Comparison of ENCODE assay signal across 6 fruit fly cellular contexts in genomic region chr3L:17999406-18000101, dm6.
TF ChIP-seq lines count a peak whose summit lies in the region.

No protein-coding gene starts in this region.

- TF ChIP-seq CTCF in whole organism, embryonic (GFP tag; optimal IDR thresholded peaks at IDR 0.05; lab: Kevin White, UChicago), result peak; percentile 51

TF ChIP-seq in whole organism, 6 proteins besides CTCF, POLR2A, EP300 and RAD21:
- TF ChIP-seq Dll (optimal IDR thresholded peaks at IDR 0.05; lab: Kevin White, UChicago), result peak; percentile 82
- TF ChIP-seq pan (optimal IDR thresholded peaks at IDR 0.05; lab: Kevin White, UChicago), result no peak
- TF ChIP-seq psq (optimal IDR thresholded peaks at IDR 0.05; lab: Kevin White, UChicago), result no peak
- no peak for TF ChIP-seq CG8478 (optimal IDR thresholded peaks at IDR 0.05; lab: Kevin White, UChicago)
- TF ChIP-seq EcR (GFP tag; optimal IDR thresholded peaks at IDR 0.05; lab: Kevin White, UChicago), result peak; percentile 9 to 52
- TF ChIP-seq usp (GFP tag; optimal IDR thresholded peaks at IDR 0.05; lab: Kevin White, UChicago), result no peak

TF ChIP-seq in whole organism, adult, 20 proteins besides CTCF, POLR2A, EP300 and RAD21 (continues in another document):
- TF ChIP-seq kay (GFP tag; lab: Kevin White, UChicago; ENCODE audit: borderline replicate concordance) (no peak), Crg-1 (GFP tag; optimal IDR thresholded peaks at IDR 0.05; lab: Kevin White, UChicago) (peak; percentile 65), bab1 (GFP tag; optimal IDR thresholded peaks at IDR 0.05; lab: Kevin White, UChicago) (peak; percentile 87), CG1620 (GFP tag; optimal IDR thresholded peaks at IDR 0.05; lab: Kevin White, UChicago) (peak; percentile 31), CG33017 (tag; optimal IDR thresholded peaks at IDR 0.05; lab: Kevin White, UChicago) (peak; percentile 79), pad (GFP tag; optimal IDR thresholded peaks at IDR 0.05; lab: Kevin White, UChicago) (peak; percentile 68), CG7101 (tag; optimal IDR thresholded peaks at IDR 0.05; lab: Kevin White, UChicago) (peak; percentile 86), CG14711 (tag; optimal IDR thresholded peaks at IDR 0.05; lab: Kevin White, UChicago) (peak; percentile 76), CG12768 (GFP tag; optimal IDR thresholded peaks at IDR 0.05; lab: Kevin White, UChicago) (peak; percentile 81), Mnt (GFP tag; optimal IDR thresholded peaks at IDR 0.05; lab: Kevin White, UChicago) (peak; percentile 88), ovo (GFP tag; optimal IDR thresholded peaks at IDR 0.05; lab: Kevin White, UChicago) (peak; percentile 16), tj (GFP tag; optimal IDR thresholded peaks at IDR 0.05; lab: Kevin White, UChicago) (peak; percentile 87), Clk (GFP tag; optimal IDR thresholded peaks at IDR 0.05; lab: Kevin White, UChicago) (peak; percentile 58), cnc (optimal IDR thresholded peaks at IDR 0.05; lab: Kevin White, UChicago) (no peak), CG11617 (GFP tag; optimal IDR thresholded peaks at IDR 0.05; lab: Kevin White, UChicago) (peak; percentile 95), CG7045 (GFP tag; optimal IDR thresholded peaks at IDR 0.05; lab: Kevin White, UChicago) (peak; percentile 82), cic (GFP tag; optimal IDR thresholded peaks at IDR 0.05; lab: Kevin White, UChicago) (peak; percentile 66)

TF ChIP-seq in whole organism, embryonic, 481 proteins besides CTCF, POLR2A, EP300 and RAD21 (continues in another document):
- peak; percentile 97 for TF ChIP-seq CG12391 (tag; optimal IDR thresholded peaks at IDR 0.05; lab: Kevin White, UChicago)
- TF ChIP-seq CG16779 (GFP tag; IDR thresholded peaks at IDR 0.05; lab: Robert Waterston, UW), result no peak
- peak; percentile 87 for TF ChIP-seq CG17328 (GFP tag; IDR thresholded peaks at IDR 0.05; lab: Robert Waterston, UW)
- peak; percentile 80 for TF ChIP-seq CG31365 (tag; optimal IDR thresholded peaks at IDR 0.05; lab: Kevin White, UChicago)
- TF ChIP-seq CG15073 (GFP tag; optimal IDR thresholded peaks at IDR 0.05; lab: Kevin White, UChicago), result peak; percentile 42
- TF ChIP-seq GATAe (GFP tag; conservative IDR thresholded peaks at IDR 0.05; lab: Robert Waterston, UW), result peak; percentile 48
- TF ChIP-seq CG32772 (GFP tag; IDR thresholded peaks at IDR 0.05; lab: Robert Waterston, UW), result peak; percentile 72
- TF ChIP-seq bigmax (GFP tag; optimal IDR thresholded peaks at IDR 0.05; lab: Kevin White, UChicago), result no peak
- TF ChIP-seq Abd-B (GFP tag; optimal IDR thresholded peaks at IDR 0.05; lab: Kevin White, UChicago), result peak; percentile 88
- peak; percentile 86 for TF ChIP-seq ERR (GFP tag; optimal IDR thresholded peaks at IDR 0.05; lab: Kevin White, UChicago)
- TF ChIP-seq gt (GFP tag; IDR thresholded peaks at IDR 0.05; lab: Robert Waterston, UW), result peak; percentile 74
- TF ChIP-seq crc (GFP tag; optimal IDR thresholded peaks at IDR 0.05; lab: Kevin White, UChicago), result peak; percentile 94
- peak; percentile 96 for TF ChIP-seq phol (tag; optimal IDR thresholded peaks at IDR 0.05; lab: Kevin White, UChicago)
- no peak; the same call in 2 of the 3 replicates for TF ChIP-seq gce (GFP tag; IDR thresholded peaks at IDR 0.05; lab: Robert Waterston, UW)
- peak; percentile 82 for TF ChIP-seq E2f1 (GFP tag; IDR thresholded peaks at IDR 0.05; lab: Robert Waterston, UW)
- peak; percentile 90 for TF ChIP-seq Fer3 (tag; optimal IDR thresholded peaks at IDR 0.05; lab: Kevin White, UChicago)
- TF ChIP-seq NC2β (GFP tag; optimal IDR thresholded peaks at IDR 0.05; lab: Kevin White, UChicago), result peak; percentile 89

TF ChIP-seq in whole organism, prepupa, 60 proteins besides CTCF, POLR2A, EP300 and RAD21 (continues in another document):
- TF ChIP-seq Eip78C (GFP tag; lab: Kevin White, UChicago), result peak; percentile 99
- peak; percentile 97 for TF ChIP-seq Hr4 (GFP tag; optimal IDR thresholded peaks at IDR 0.05; lab: Kevin White, UChicago)
- TF ChIP-seq Gug (GFP tag; IDR thresholded peaks at IDR 0.05; lab: Robert Waterston, UW), result peak; percentile 67
- peak; percentile 93 for TF ChIP-seq CG10669 (GFP tag; optimal IDR thresholded peaks at IDR 0.05; lab: Kevin White, UChicago)
- peak; percentile 80 to 95 for TF ChIP-seq salr (GFP tag; optimal IDR thresholded peaks at IDR 0.05; lab: Kevin White, UChicago)
- peak; percentile 93 for TF ChIP-seq cyc (GFP tag; optimal IDR thresholded peaks at IDR 0.05; lab: Kevin White, UChicago)
- TF ChIP-seq Met (GFP tag; optimal IDR thresholded peaks at IDR 0.05; lab: Kevin White, UChicago), result peak; percentile 98
- TF ChIP-seq CG15336 (GFP tag; IDR thresholded peaks at IDR 0.05; lab: Robert Waterston, UW), result peak; percentile 96
- peak; percentile 98 for TF ChIP-seq vri (GFP tag; optimal IDR thresholded peaks at IDR 0.05; lab: Kevin White, UChicago)
- TF ChIP-seq CG11294 (GFP tag; IDR thresholded peaks at IDR 0.05; lab: Robert Waterston, UW), result peak; percentile 68; the same call in 1 of the 2 replicates
- TF ChIP-seq topi (GFP tag; optimal IDR thresholded peaks at IDR 0.05; lab: Kevin White, UChicago), result peak; percentile 97
- TF ChIP-seq achi (GFP tag; optimal IDR thresholded peaks at IDR 0.05; lab: Kevin White, UChicago), result peak; percentile 94
- peak; percentile 91 for TF ChIP-seq fd59A (GFP tag; optimal IDR thresholded peaks at IDR 0.05; lab: Kevin White, UChicago)
- peak; percentile 95 for TF ChIP-seq CG3919 (GFP tag; optimal IDR thresholded peaks at IDR 0.05; lab: Kevin White, UChicago)
- peak; percentile 95 to 97 for TF ChIP-seq ss (GFP tag; optimal IDR thresholded peaks at IDR 0.05; lab: Kevin White, UChicago)
- peak; percentile 93 for TF ChIP-seq CG3032 (tag; optimal IDR thresholded peaks at IDR 0.05; lab: Kevin White, UChicago)
- peak; percentile 90 for TF ChIP-seq Lpt (GFP tag; optimal IDR thresholded peaks at IDR 0.05; lab: Kevin White, UChicago)
- TF ChIP-seq CG4318 (GFP tag; optimal IDR thresholded peaks at IDR 0.05; lab: Kevin White, UChicago), result peak; percentile 92

TF ChIP-seq in whole organism, pupa, 21 proteins besides CTCF, POLR2A, EP300 and RAD21 (continues in another document):
- TF ChIP-seq CG14655 (GFP tag; optimal IDR thresholded peaks at IDR 0.05; lab: Kevin White, UChicago), result peak; percentile 93
- TF ChIP-seq Ets98B (GFP tag; IDR thresholded peaks at IDR 0.05; lab: Robert Waterston, UW), result peak; percentile 84
- peak; percentile 96 for TF ChIP-seq Snoo (tag; optimal IDR thresholded peaks at IDR 0.05; lab: Kevin White, UChicago)
- TF ChIP-seq rn (GFP tag; IDR thresholded peaks at IDR 0.05; lab: Robert Waterston, UW), result peak; percentile 67; the same call in 1 of the 2 replicates
- TF ChIP-seq fd96Ca (GFP tag; IDR thresholded peaks at IDR 0.05; lab: Robert Waterston, UW), result peak; percentile 90
- TF ChIP-seq Pif1B (GFP tag; optimal IDR thresholded peaks at IDR 0.05; lab: Kevin White, UChicago), result peak; percentile 95
- TF ChIP-seq CG4496 (GFP tag; IDR thresholded peaks at IDR 0.05; lab: Robert Waterston, UW), result peak; percentile 90
- peak; percentile 77 for TF ChIP-seq CG13204 (GFP tag; optimal IDR thresholded peaks at IDR 0.05; lab: Kevin White, UChicago)
- peak; percentile 74 for TF ChIP-seq D1 (tag; optimal IDR thresholded peaks at IDR 0.05; lab: Kevin White, UChicago)
- TF ChIP-seq CG17806 (tag; optimal IDR thresholded peaks at IDR 0.05; lab: Kevin White, UChicago), result peak; percentile 89
- TF ChIP-seq Pif1A (GFP tag; optimal IDR thresholded peaks at IDR 0.05; lab: Kevin White, UChicago), result peak; percentile 97
- TF ChIP-seq CG34367 (tag; optimal IDR thresholded peaks at IDR 0.05; lab: Kevin White, UChicago), result peak; percentile 90
- 0 out of 2 replicates have a peak, but pooled peaks have one; percentile 65 for TF ChIP-seq CG12605 (GFP tag; IDR thresholded peaks at IDR 0.05; lab: Robert Waterston, UW)
- TF ChIP-seq gl (tag; optimal IDR thresholded peaks at IDR 0.05; lab: Kevin White, UChicago), result peak; percentile 84
- TF ChIP-seq CG32121 (GFP tag; IDR thresholded peaks at IDR 0.05; lab: Robert Waterston, UW), result peak; percentile 96
- peak; percentile 94 for TF ChIP-seq CG8301 (tag; optimal IDR thresholded peaks at IDR 0.05; lab: Kevin White, UChicago)
- peak; percentile 97 for TF ChIP-seq EcR (GFP tag; optimal IDR thresholded peaks at IDR 0.05; lab: Kevin White, UChicago)
- TF ChIP-seq CG9948 (tag; optimal IDR thresholded peaks at IDR 0.05; lab: Kevin White, UChicago), result peak; percentile 88
- TF ChIP-seq CG10348 (GFP tag; IDR thresholded peaks at IDR 0.05; lab: Robert Waterston, UW), result no peak; the same call in 1 of the 2 replicates

TF ChIP-seq in whole organism, wandering third instar larva, 38 proteins besides CTCF, POLR2A, EP300 and RAD21 (continues in another document):
- TF ChIP-seq Hr83 (GFP tag; optimal IDR thresholded peaks at IDR 0.05; lab: Kevin White, UChicago; ENCODE audit: poor library complexity, severe bottlenecking) (peak; percentile 46), h (GFP tag; optimal IDR thresholded peaks at IDR 0.05; lab: Kevin White, UChicago) (peak; percentile 98), Myc (optimal IDR thresholded peaks at IDR 0.05; lab: Kevin White, UChicago) (no peak), Mio (GFP tag; optimal IDR thresholded peaks at IDR 0.05; lab: Kevin White, UChicago) (peak; percentile 33), foxo (GFP tag; optimal IDR thresholded peaks at IDR 0.05; lab: Kevin White, UChicago) (peak; percentile 76 to 90), CrebA (GFP tag; optimal IDR thresholded peaks at IDR 0.05; lab: Kevin White, UChicago; ENCODE audit: borderline replicate concordance) (peak; percentile 37), dl (GFP tag; optimal IDR thresholded peaks at IDR 0.05; lab: Kevin White, UChicago; ENCODE audit: insufficient read depth in 1 of 2, partially characterized antibody in 2 of 2) (peak; percentile 63 to 69), dmrt93B (GFP tag; optimal IDR thresholded peaks at IDR 0.05; lab: Kevin White, UChicago) (peak; percentile 90), tai (GFP tag; optimal IDR thresholded peaks at IDR 0.05; lab: Kevin White, UChicago) (peak; percentile 81), Hnf4 (GFP tag; optimal IDR thresholded peaks at IDR 0.05; lab: Kevin White, UChicago) (peak; percentile 86), OdsH (GFP tag; optimal IDR thresholded peaks at IDR 0.05; lab: Kevin White, UChicago) (peak; percentile 98), Hr78 (GFP tag; optimal IDR thresholded peaks at IDR 0.05; lab: Kevin White, UChicago) (no peak), Vsx2 (GFP tag; optimal IDR thresholded peaks at IDR 0.05; lab: Kevin White, UChicago; ENCODE audit: partially characterized antibody) (peak; percentile 78), lola (GFP tag; optimal IDR thresholded peaks at IDR 0.05; lab: Kevin White, UChicago) (no peak), HLH106 (tag; optimal IDR thresholded peaks at IDR 0.05; lab: Kevin White, UChicago) (peak; percentile 97), woc (GFP tag; optimal IDR thresholded peaks at IDR 0.05; lab: Kevin White, UChicago) (peak; percentile 99), dsf (GFP tag; optimal IDR thresholded peaks at IDR 0.05; lab: Kevin White, UChicago; ENCODE audit: borderline replicate concordance) (peak; percentile 63), br (GFP tag; optimal IDR thresholded peaks at IDR 0.05; lab: Kevin White, UChicago) (peak; percentile 97), GATAd (GFP tag; optimal IDR thresholded peaks at IDR 0.05; lab: Kevin White, UChicago) (peak; percentile 1), psq (GFP tag; optimal IDR thresholded peaks at IDR 0.05; lab: Kevin White, UChicago) (peak; percentile 95), ey (GFP tag; optimal IDR thresholded peaks at IDR 0.05; lab: Kevin White, UChicago) (peak; percentile 96)
